Fruit fly (Drosophila melanogaster) whole organism, adult: ENCODE data around the gene Pvf2.

Source experiments
- CG11617 ChIP-seq: fragments of 200-800 bp; sonication (Bioruptor generic); optimal IDR thresholded peaks from 2 replicates; lab custom pipeline; 2017; ENCODE audit warnings: mild to moderate bottlenecking, missing biosample characterization, missing genetic modification reagents, missing genetic modification characterization
- CG12768 ChIP-seq: fragments of 200-800 bp; sonication (Bioruptor generic); optimal IDR thresholded peaks from 2 replicates; lab custom pipeline; 2017; ENCODE audit warnings: missing biosample characterization, missing genetic modification characterization, mild to moderate bottlenecking, moderate library complexity, missing genetic modification reagents
- CG14711 ChIP-seq: fragments of 200-800 bp; sonication (Bioruptor generic); optimal IDR thresholded peaks from 2 replicates; lab custom pipeline; 2018; ENCODE audit warnings: missing biosample characterization, mild to moderate bottlenecking, missing genetic modification characterization, moderate library complexity
- CG1620 ChIP-seq: fragments of 200-800 bp; sonication (Bioruptor generic); optimal IDR thresholded peaks from 2 replicates; lab custom pipeline; 2016; ENCODE audit warnings: missing biosample characterization, missing genetic modification characterization
- CG33017 ChIP-seq: fragments of 200-800 bp; sonication (Bioruptor generic); optimal IDR thresholded peaks from 2 replicates; lab custom pipeline; 2018; ENCODE audit warnings: missing biosample characterization, mild to moderate bottlenecking, missing genetic modification characterization, moderate library complexity
- CG5204 ChIP-seq: fragments of 200-800 bp; sonication (Bioruptor generic); optimal IDR thresholded peaks from 2 replicates; lab custom pipeline; 2016; ENCODE audit warnings: missing biosample characterization, missing genetic modification characterization
- CG7045 ChIP-seq: fragments of 200-800 bp; sonication (Bioruptor generic); optimal IDR thresholded peaks from 2 replicates; lab custom pipeline; 2017; ENCODE audit warnings: missing biosample characterization, mild to moderate bottlenecking, missing genetic modification characterization
- CG7101 ChIP-seq: fragments of 200-800 bp; sonication (Bioruptor generic); optimal IDR thresholded peaks from 2 replicates; lab custom pipeline; 2018; ENCODE audit warnings: missing biosample characterization, mild to moderate bottlenecking, missing genetic modification characterization, moderate library complexity
- Clk ChIP-seq: fragments of 200-800 bp; sonication (Bioruptor generic); optimal IDR thresholded peaks from 2 replicates; lab custom pipeline; 2017; ENCODE audit warnings: missing biosample characterization, missing genetic modification characterization
- Crg-1 ChIP-seq: fragments of 200-800 bp; sonication (Bioruptor generic); optimal IDR thresholded peaks from 2 replicates; lab custom pipeline; 2016; ENCODE audit warnings: missing biosample characterization, missing genetic modification characterization
- Hr96 ChIP-seq: fragments of 200-800 bp; sonication (Bioruptor generic); optimal IDR thresholded peaks from 2 replicates; lab custom pipeline; 2016; ENCODE audit warnings: missing biosample characterization, missing genetic modification characterization
- Mnt ChIP-seq: fragments of 200-800 bp; sonication (Bioruptor generic); optimal IDR thresholded peaks from 2 replicates; lab custom pipeline; 2016; ENCODE audit warnings: missing biosample characterization, mild to moderate bottlenecking, missing genetic modification characterization
- bab1 ChIP-seq: fragments of 200-800 bp; sonication (Bioruptor generic); optimal IDR thresholded peaks from 3 replicates; lab custom pipeline; 2019; ENCODE audit warnings: missing biosample characterization, mild to moderate bottlenecking, missing genetic modification characterization, moderate library complexity
- cic ChIP-seq: fragments of 200-800 bp; sonication (Bioruptor generic); optimal IDR thresholded peaks from 2 replicates; lab custom pipeline; 2017; ENCODE audit warnings: missing biosample characterization, mild to moderate bottlenecking, missing genetic modification characterization, moderate library complexity
- cnc ChIP-seq, 2 experiments: fragments of >200 bp; optimal IDR thresholded peaks; 2 replicates each; lab custom pipeline; 2017
- kay ChIP-seq: fragments of 200-800 bp; sonication (Bioruptor generic); peaks from one replicate; lab custom pipeline; 2016; ENCODE audit warnings: missing biosample characterization, missing genetic modification characterization, borderline replicate concordance
- ovo ChIP-seq: fragments of 200-800 bp; sonication (Bioruptor generic); optimal IDR thresholded peaks from 2 replicates; lab custom pipeline; 2016; ENCODE audit warnings: missing biosample characterization, missing genetic modification characterization
- pad ChIP-seq: fragments of 200-800 bp; sonication (Bioruptor generic); optimal IDR thresholded peaks from 3 replicates; lab custom pipeline; 2017; ENCODE audit warnings: missing biosample characterization, missing genetic modification characterization, mild to moderate bottlenecking, moderate library complexity, missing genetic modification reagents
- tj ChIP-seq: fragments of 200-800 bp; sonication (Bioruptor generic); optimal IDR thresholded peaks from 3 replicates; lab custom pipeline; 2017; ENCODE audit warnings: missing biosample characterization, mild to moderate bottlenecking, missing genetic modification characterization, moderate library complexity
- toe ChIP-seq: fragments of 200-800 bp; sonication (Bioruptor generic); optimal IDR thresholded peaks from 2 replicates; lab custom pipeline; 2016; ENCODE audit warnings: missing biosample characterization, missing genetic modification characterization

Pvf2 gene

dm6 chr2L:7067683-7068082 is 16.8 kb downstream of the Pvf2 start, which contains the start of gene Ugt307A1:
Ugt307A1 (plus strand) TSS chr2L:7067983.
- TF ChIP-seq Hr96 (GFP tag; lab: Kevin White, UChicago), result no peak
- no peak for TF ChIP-seq Mnt (GFP tag; lab: Kevin White, UChicago)
- TF ChIP-seq bab1 (GFP tag; lab: Kevin White, UChicago), result no peak
- no peak for TF ChIP-seq Clk (GFP tag; lab: Kevin White, UChicago)
- TF ChIP-seq CG33017 (tag; lab: Kevin White, UChicago), result no peak

- no peak for TF ChIP-seq CG7101
- TF ChIP-seq CG11617 (GFP tag; lab: Kevin White, UChicago), result no peak
Observed at dm6 chr2L:7065687-7066086, 18.7 kb downstream of the Pvf2 start, which contains the start of gene Nuf2. Nuf2 (minus strand) TSS chr2L:7065837.

- TF ChIP-seq cnc (optimal IDR thresholded peaks at IDR 0.05; lab: Kevin White, UChicago) (peak; percentile 80 to 88), CG7101 (no peak)
Observed at dm6 chr2L:7063721-7064179, 20.7 kb downstream of the Pvf2 start, which contains the start of gene Sem1. Sem1 (plus strand) TSS chr2L:7063986.

DNA sequence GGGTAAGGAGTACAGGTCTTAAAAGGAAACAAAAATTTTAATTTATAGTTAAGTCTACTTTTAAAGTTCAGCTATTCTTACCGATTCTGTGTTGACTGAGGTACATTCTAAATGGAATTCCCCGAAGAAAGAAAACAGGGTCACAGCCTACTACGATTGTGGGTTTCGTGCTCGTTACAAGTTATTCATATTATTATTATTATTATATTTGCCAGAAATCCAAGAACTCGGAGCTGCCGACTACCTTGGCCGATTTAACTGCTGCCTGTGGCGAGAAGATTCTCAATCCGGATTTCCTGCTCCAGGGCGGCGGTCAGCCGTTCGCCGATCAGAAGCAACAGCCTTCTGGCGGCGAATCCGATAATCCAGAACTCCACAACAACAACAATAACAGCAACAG is 23.7 kb downstream of the Pvf2 start, which contains the start of gene Mst27D:
Mst27D (minus strand) TSS at position 101 of the 400 bp plus-strand sequence.
- TF ChIP-seq CG11617 (GFP tag; lab: Kevin White, UChicago) (no peak), Clk (GFP tag; lab: Kevin White, UChicago) (no peak), bab1 (GFP tag; lab: Kevin White, UChicago) (no peak), CG1620 (GFP tag; lab: Kevin White, UChicago) (no peak), CG7101 (no peak), cnc (optimal IDR thresholded peaks at IDR 0.05; lab: Kevin White, UChicago) (no peak), Crg-1 (no peak), toe (GFP tag; lab: Kevin White, UChicago) (no peak), CG14711 (no peak), tj (GFP tag; lab: Kevin White, UChicago) (no peak), CG5204 (no peak), ovo (GFP tag; lab: Kevin White, UChicago) (no peak), Mnt (GFP tag; lab: Kevin White, UChicago) (no peak), CG7045 (GFP tag; lab: Kevin White, UChicago) (no peak)

dm6 chr2L:7056189-7056926 is 28.1 kb downstream of the Pvf2 start, which contains the start of gene Mnn1:
Mnn1 (plus strand) TSS chr2L:7056301.
- TF ChIP-seq CG12768 (peak; percentile 40), tj (GFP tag; lab: Kevin White, UChicago) (peak; percentile 42), CG7101 (peak; percentile 57), CG1620 (GFP tag; lab: Kevin White, UChicago) (peak; percentile 72), Clk (GFP tag; lab: Kevin White, UChicago) (peak; percentile 52), bab1 (GFP tag; lab: Kevin White, UChicago) (peak; percentile 77), CG33017 (tag; lab: Kevin White, UChicago) (peak; percentile 2), cnc (optimal IDR thresholded peaks at IDR 0.05; lab: Kevin White, UChicago) (no peak), toe (GFP tag; lab: Kevin White, UChicago) (no peak), cic (GFP tag; lab: Kevin White, UChicago) (peak; percentile 90), Hr96 (GFP tag; lab: Kevin White, UChicago) (no peak), CG11617 (GFP tag; lab: Kevin White, UChicago) (peak; percentile 63), CG5204 (no peak), kay (GFP tag; lab: Kevin White, UChicago) (no peak), CG14711 (peak; percentile 49), ovo (GFP tag; lab: Kevin White, UChicago) (peak; percentile 16), Crg-1 (peak; percentile 79), pad (GFP tag; lab: Kevin White, UChicago) (peak; percentile 70), Mnt (GFP tag; lab: Kevin White, UChicago) (peak; percentile 100), CG7045 (GFP tag; lab: Kevin White, UChicago) (peak; percentile 36)

DNA sequence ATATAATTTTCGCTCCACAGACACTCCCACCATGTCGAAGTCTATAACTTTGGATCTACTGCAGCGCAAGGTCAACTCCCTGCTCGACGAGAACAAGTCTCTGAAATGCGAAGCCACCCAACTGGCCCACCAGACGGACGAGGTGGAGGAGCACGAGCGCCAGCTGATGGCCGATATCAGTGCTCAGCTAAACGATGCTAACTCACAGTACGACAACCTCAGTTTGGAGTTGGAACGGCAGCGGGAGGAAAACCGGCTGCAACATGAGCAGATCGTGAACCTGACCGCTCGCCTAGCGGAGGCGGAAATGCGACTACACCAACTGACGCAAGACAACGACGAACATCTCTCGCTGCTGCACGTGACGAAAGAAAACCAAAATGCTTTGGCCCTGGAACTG is 32.7 kb downstream of the Pvf2 start:
- TF ChIP-seq ovo (GFP tag; lab: Kevin White, UChicago), result no peak
- no peak for TF ChIP-seq Clk (GFP tag; lab: Kevin White, UChicago)
- TF ChIP-seq CG12768, result no peak
- no peak for TF ChIP-seq CG11617 (GFP tag; lab: Kevin White, UChicago)
- no peak for TF ChIP-seq Hr96 (GFP tag; lab: Kevin White, UChicago)
- no peak for TF ChIP-seq bab1 (GFP tag; lab: Kevin White, UChicago)
- TF ChIP-seq CG33017 (tag; lab: Kevin White, UChicago), result no peak
